Worm (Caenorhabditis elegans) whole organism, young adult: ENCODE measurements around the gene F35A5.2.
A peak's percentile ranks its signal among the peaks of the same experiment; 100 is the strongest.

Experiments
- B0261.1 ChIP-seq: sonication (generic microtip); optimal IDR thresholded peaks from 2 replicates; lab custom pipeline; 2016; ENCODE audit warnings: mild to moderate bottlenecking, missing genetic modification characterization, moderate library complexity, missing compliant biosample characterization
- C06A6.2 ChIP-seq: fragments of 200-800 bp; sonication (Bioruptor generic); conservative IDR thresholded peaks from 2 replicates; pipeline ENCODE4 v1.3.6; 2022; ENCODE audit warnings: missing genetic modification characterization, missing compliant biosample characterization
- F23B12.7 ChIP-seq: sonication (generic microtip); optimal IDR thresholded peaks from 2 replicates; lab custom pipeline; 2017; ENCODE audit warnings: missing genetic modification characterization, mild to moderate bottlenecking, missing compliant biosample characterization, antibody characterized with exemption, moderate library complexity; ENCODE audit not compliant: insufficient read depth
- F37B4.10 ChIP-seq: fragments of 200-800 bp; sonication (Bioruptor generic); IDR thresholded peaks from 2 replicates; pipeline ENCODE4 v1.3.6; 2022; ENCODE audit warnings: missing genetic modification characterization, missing compliant biosample characterization
- F55B11.4 ChIP-seq: sonication (generic microtip); optimal IDR thresholded peaks from 2 replicates; lab custom pipeline; 2016; ENCODE audit warnings: missing compliant biosample characterization, missing genetic modification characterization, borderline replicate concordance; ENCODE audit not compliant: insufficient read depth
- F57C9.4 ChIP-seq: sonication (generic microtip); optimal IDR thresholded peaks from 2 replicates; lab custom pipeline; 2017; ENCODE audit warnings: mild to moderate bottlenecking, missing genetic modification characterization, missing compliant biosample characterization
- K12H6.12 ChIP-seq: fragments of 200-800 bp; sonication (Bioruptor generic); optimal IDR thresholded peaks from 2 replicates; lab custom pipeline; 2018; ENCODE audit warnings: mild to moderate bottlenecking, missing genetic modification characterization, missing compliant biosample characterization
- Y53G8AR.9 ChIP-seq: fragments of 200-800 bp; sonication (Bioruptor generic); conservative IDR thresholded peaks from 2 replicates; pipeline ENCODE4 v1.3.6; 2022; ENCODE audit warnings: missing genetic modification reagents, missing genetic modification characterization, missing compliant biosample characterization
- ama-1 ChIP-seq, 3 experiments: fragments of 150-350 bp in 1 of 3; sonication (generic microtip) in 2 of 3; optimal IDR thresholded peaks; 2 replicates each; lab custom pipeline; 2014 to 2018; ENCODE audit warnings: missing biosample characterization in 2 of 3, missing genetic modification characterization in 2 of 3, missing genetic modification reagents in 2 of 3
- aptf-2 ChIP-seq: fragments of 200-800 bp; sonication (Bioruptor generic); conservative IDR thresholded peaks from 2 replicates; pipeline ENCODE4 v1.3.6; 2022; ENCODE audit warnings: missing genetic modification reagents, missing genetic modification characterization, missing compliant biosample characterization
- atf-7 ChIP-seq: sonication (generic microtip); optimal IDR thresholded peaks from 2 replicates; lab custom pipeline; 2017; ENCODE audit warnings: mild to moderate bottlenecking, missing genetic modification characterization, missing compliant biosample characterization
- attf-3 ChIP-seq: fragments of 200-800 bp; sonication (Bioruptor generic); conservative IDR thresholded peaks from 2 replicates; pipeline ENCODE4 v1.3.6; 2022; ENCODE audit warnings: missing genetic modification reagents, missing genetic modification characterization, missing compliant biosample characterization
- attf-5 ChIP-seq: fragments of 200-800 bp; sonication (Bioruptor generic); optimal IDR thresholded peaks from 2 replicates; lab custom pipeline; 2018; ENCODE audit warnings: mild to moderate bottlenecking, missing genetic modification characterization, missing compliant biosample characterization
- attf-6 ChIP-seq: fragments of 200-800 bp; sonication (Bioruptor generic); IDR thresholded peaks from 2 replicates; pipeline ENCODE4 v1.3.6; 2022; ENCODE audit warnings: missing genetic modification reagents, missing genetic modification characterization, missing compliant biosample characterization
- bed-1 ChIP-seq: fragments of 200-800 bp; sonication (Bioruptor generic); IDR thresholded peaks from 2 replicates; pipeline ENCODE4 v1.3.6; 2022; ENCODE audit warnings: missing genetic modification reagents, missing genetic modification characterization, missing compliant biosample characterization
- bed-2 ChIP-seq: fragments of 200-800 bp; sonication (Bioruptor generic); IDR thresholded peaks from 2 replicates; pipeline ENCODE4 v1.3.6; 2022; ENCODE audit warnings: missing genetic modification reagents, missing genetic modification characterization, missing compliant biosample characterization
- ceh-58 ChIP-seq: fragments of 200-800 bp; sonication (Bioruptor generic); IDR thresholded peaks from 2 replicates; pipeline ENCODE4 v1.3.6; 2022; ENCODE audit warnings: missing genetic modification characterization, missing compliant biosample characterization
- chd-7 ChIP-seq: sonication (generic microtip); optimal IDR thresholded peaks from 2 replicates; lab custom pipeline; 2016; ENCODE audit warnings: mild to moderate bottlenecking, missing genetic modification characterization, moderate library complexity, missing compliant biosample characterization
- die-1 ChIP-seq: sonication (generic microtip); optimal IDR thresholded peaks from 2 replicates; lab custom pipeline; 2016; ENCODE audit warnings: missing genotype, mild to moderate bottlenecking, missing genetic modification characterization, missing compliant biosample characterization
- dpff-1 ChIP-seq: sonication (generic microtip); optimal IDR thresholded peaks from 2 replicates; lab custom pipeline; 2017; ENCODE audit warnings: mild to moderate bottlenecking, missing genetic modification characterization, missing compliant biosample characterization
- efl-1 ChIP-seq: fragments of 150-350 bp; optimal IDR thresholded peaks from 2 replicates; lab custom pipeline; 2014; ENCODE audit warnings: missing biosample characterization, missing genetic modification reagents, missing genetic modification characterization
- ekl-4 ChIP-seq: fragments of 200-800 bp; sonication (Bioruptor generic); IDR thresholded peaks from 2 replicates; pipeline ENCODE4 v1.3.6; 2022; ENCODE audit warnings: missing genetic modification reagents, missing genetic modification characterization, missing compliant biosample characterization
- gei-17 ChIP-seq: fragments of 200-800 bp; sonication (Bioruptor generic); optimal IDR thresholded peaks from 2 replicates; lab custom pipeline; 2018; ENCODE audit warnings: mild to moderate bottlenecking, missing genetic modification characterization, missing compliant biosample characterization
- him-1 ChIP-seq: sonication (generic microtip); optimal IDR thresholded peaks from 2 replicates; lab custom pipeline; 2016; ENCODE audit warnings: missing genotype, missing genetic modification reagents, missing genetic modification characterization, missing compliant biosample characterization
- hlh-12 ChIP-seq: sonication (generic microtip); optimal IDR thresholded peaks from 2 replicates; lab custom pipeline; 2016; ENCODE audit warnings: missing genetic modification characterization, missing compliant biosample characterization
- hlh-26 ChIP-seq: fragments of 200-800 bp; sonication (Bioruptor generic); conservative IDR thresholded peaks from 2 replicates; pipeline ENCODE4 v1.3.6; 2022; ENCODE audit warnings: missing genetic modification reagents, missing genetic modification characterization, missing compliant biosample characterization
- hmg-1.2 ChIP-seq: fragments of 200-800 bp; sonication (Bioruptor generic); IDR thresholded peaks from 2 replicates; pipeline ENCODE4 v1.3.6; 2022; ENCODE audit warnings: missing genetic modification reagents, missing genetic modification characterization, missing compliant biosample characterization
- hrde-1 ChIP-seq: sonication (generic microtip); optimal IDR thresholded peaks from 2 replicates; lab custom pipeline; 2016; ENCODE audit warnings: missing genetic modification characterization, mild to moderate bottlenecking, missing compliant biosample characterization, moderate library complexity, missing genotype, missing genetic modification reagents, borderline replicate concordance
- let-526 ChIP-seq: fragments of 200-800 bp; sonication (Bioruptor generic); IDR thresholded peaks from 2 replicates; pipeline ENCODE4 v1.3.6; 2022; ENCODE audit warnings: missing genetic modification reagents, missing genetic modification characterization, missing compliant biosample characterization
- lin-35 ChIP-seq, 3 experiments: fragments of 150-350 bp in 2 of 3; sonication (generic microtip) in 1 of 3; optimal IDR thresholded peaks; 2 replicates each; lab custom pipeline; 2014 to 2018; ENCODE audit warnings: missing biosample characterization in 3 of 3, missing genetic modification characterization in 3 of 3, missing genetic modification reagents in 3 of 3
- lin-40 ChIP-seq: sonication (generic microtip); optimal IDR thresholded peaks from 2 replicates; lab custom pipeline; 2016; ENCODE audit warnings: missing genetic modification characterization, mild to moderate bottlenecking, missing compliant biosample characterization, missing genotype, missing genetic modification reagents
- lin-54 ChIP-seq: fragments of 200-800 bp; sonication (Bioruptor generic); optimal IDR thresholded peaks from 2 replicates; lab custom pipeline; 2018; ENCODE audit warnings: mild to moderate bottlenecking, missing genetic modification characterization, missing compliant biosample characterization
- lir-1 ChIP-seq: fragments of 200-800 bp; sonication (Bioruptor generic); conservative IDR thresholded peaks from 2 replicates; pipeline ENCODE4 v1.3.6; 2022; ENCODE audit warnings: missing genetic modification reagents, missing genetic modification characterization, missing compliant biosample characterization
- madf-10 ChIP-seq: sonication (generic microtip); optimal IDR thresholded peaks from 2 replicates; lab custom pipeline; 2016; ENCODE audit warnings: mild to moderate bottlenecking, missing genetic modification characterization, missing compliant biosample characterization
- mel-28 ChIP-seq: sonication (generic microtip); optimal IDR thresholded peaks from 2 replicates; lab custom pipeline; 2016; ENCODE audit warnings: borderline replicate concordance, mild to moderate bottlenecking, missing genetic modification characterization, missing compliant biosample characterization
- nhr-27 ChIP-seq: fragments of 200-800 bp; sonication (Bioruptor generic); optimal IDR thresholded peaks from 2 replicates; lab custom pipeline; 2018; ENCODE audit warnings: mild to moderate bottlenecking, missing genetic modification characterization, moderate library complexity, missing compliant biosample characterization
- nhr-80 ChIP-seq: sonication (generic microtip); optimal IDR thresholded peaks from 2 replicates; lab custom pipeline; 2016; ENCODE audit warnings: missing genetic modification characterization, missing compliant biosample characterization
- nhr-90 ChIP-seq: sonication (generic microtip); optimal IDR thresholded peaks from 2 replicates; lab custom pipeline; 2016; ENCODE audit warnings: missing genotype, mild to moderate bottlenecking, missing genetic modification characterization, missing compliant biosample characterization
- pbrm-1 ChIP-seq: fragments of 200-800 bp; sonication (Bioruptor generic); IDR thresholded peaks from 2 replicates; pipeline ENCODE4 v1.3.6; 2022; ENCODE audit warnings: missing genetic modification reagents, missing genetic modification characterization, missing compliant biosample characterization
- rec-8 ChIP-seq, 2 experiments: sonication (generic microtip); optimal IDR thresholded peaks; 2 replicates each; lab custom pipeline; 2016; ENCODE audit warnings: mild to moderate bottlenecking in 2 of 2, missing genetic modification characterization in 2 of 2, missing genetic modification reagents in 2 of 2, missing genotype in 2 of 2, missing biosample characterization in 1 of 2, missing compliant biosample characterization in 1 of 2, moderate library complexity in 1 of 2
- repo-1 ChIP-seq: sonication (generic microtip); optimal IDR thresholded peaks from 2 replicates; lab custom pipeline; 2017; ENCODE audit warnings: mild to moderate bottlenecking, missing genetic modification characterization, missing compliant biosample characterization
- snpc-1.1 ChIP-seq: sonication (generic microtip); optimal IDR thresholded peaks from 2 replicates; lab custom pipeline; 2017; ENCODE audit warnings: missing genetic modification characterization, mild to moderate bottlenecking, missing compliant biosample characterization, antibody characterized with exemption, moderate library complexity, missing genotype, missing genetic modification reagents; ENCODE audit not compliant: insufficient read depth
- snpc-3.4 ChIP-seq: sonication (generic microtip); optimal IDR thresholded peaks from 2 replicates; lab custom pipeline; 2017; ENCODE audit warnings: missing genetic modification characterization, mild to moderate bottlenecking, missing compliant biosample characterization, antibody characterized with exemption, moderate library complexity, missing genotype, missing genetic modification reagents
- unc-130 ChIP-seq: sonication (generic microtip); optimal IDR thresholded peaks from 2 replicates; lab custom pipeline; 2016; ENCODE audit warnings: missing genetic modification reagents, missing genetic modification characterization, missing compliant biosample characterization
- unc-62 ChIP-seq: fragments of 150-350 bp; optimal IDR thresholded peaks from 2 replicates; lab custom pipeline; 2014; ENCODE audit warnings: missing biosample characterization, missing genetic modification reagents, missing genetic modification characterization
- xnd-1 ChIP-seq: sonication (generic microtip); optimal IDR thresholded peaks from 2 replicates; lab custom pipeline; 2016; ENCODE audit warnings: missing genotype, missing genetic modification reagents, missing genetic modification characterization, missing compliant biosample characterization
- zfh-2 ChIP-seq: fragments of 200-800 bp; sonication (Bioruptor generic); conservative IDR thresholded peaks from 2 replicates; pipeline ENCODE4 v1.3.6; 2022; ENCODE audit warnings: missing genetic modification reagents, missing genetic modification characterization, missing compliant biosample characterization
- zim-3 ChIP-seq: sonication (generic microtip); optimal IDR thresholded peaks from 2 replicates; lab custom pipeline; 2017; ENCODE audit warnings: mild to moderate bottlenecking, missing genetic modification characterization, moderate library complexity, missing compliant biosample characterization

Gene F35A5.2

DNA sequence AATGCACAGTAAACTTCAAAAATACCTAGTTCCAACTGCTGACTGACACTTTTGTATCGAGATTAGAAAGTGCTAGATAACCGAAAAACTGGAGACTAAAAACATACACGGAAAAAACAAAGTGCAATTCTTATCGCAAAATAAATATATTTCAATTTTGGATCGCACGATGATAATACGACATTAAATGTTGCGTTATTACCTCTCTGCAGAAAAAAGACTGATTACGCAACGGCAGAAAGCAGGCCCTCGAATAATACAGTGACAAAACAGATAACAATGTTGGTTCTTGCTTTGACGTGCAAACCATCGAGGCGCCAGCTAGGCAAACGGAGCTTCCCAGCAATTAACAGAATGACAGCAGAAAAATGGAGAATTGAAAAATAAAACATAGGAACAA, 18.9 kb downstream of the F35A5.2 start (continued):
- TF ChIP-seq die-1 (no peak), ceh-58 (no peak), F37B4.10 (GFP tag; lab: Robert Waterston, UW) (no peak), madf-10 (tag; lab: Kevin White, UChicago) (peak; percentile 34), xnd-1 (tag; lab: Kevin White, UChicago) (no peak), bed-1 (GFP tag; lab: Robert Waterston, UW) (no peak), B0261.1 (tag; lab: Kevin White, UChicago) (no peak), lin-35 (GFP tag; optimal IDR thresholded peaks at IDR 0.05; lab: Kevin White, UChicago) (peak in 1 of 3 experiments; percentile 1), Y53G8AR.9 (no peak), lin-40 (tag; lab: Kevin White, UChicago) (peak; percentile 39), ama-1 (optimal IDR thresholded peaks at IDR 0.05; lab: Kevin White, UChicago) (no peak), ama-1 (GFP tag; optimal IDR thresholded peaks at IDR 0.05; lab: Kevin White, UChicago) (no peak), hmg-1.2 (no peak), K12H6.12 (tag; lab: Kevin White, UChicago) (no peak), snpc-1.1 (no peak), gei-17 (GFP tag; lab: Kevin White, UChicago) (no peak), attf-3 (no peak), dpff-1 (no peak), ekl-4 (GFP tag; lab: Robert Waterston, UW) (no peak), rec-8 (tag; optimal IDR thresholded peaks at IDR 0.05; lab: Kevin White, UChicago) (no peak), attf-5 (GFP tag; lab: Kevin White, UChicago) (no peak), hrde-1 (tag; lab: Kevin White, UChicago) (no peak), zfh-2 (GFP tag; lab: Robert Waterston, UW) (no peak), nhr-80 (tag; lab: Kevin White, UChicago) (peak; percentile 97), let-526 (no peak), snpc-3.4 (tag; lab: Kevin White, UChicago) (no peak), efl-1 (GFP tag; lab: Kevin White, UChicago) (no peak), hlh-12 (no peak), pbrm-1 (no peak), lin-54 (GFP tag; lab: Kevin White, UChicago) (no peak), F57C9.4 (tag; lab: Kevin White, UChicago) (no peak), lir-1 (GFP tag; lab: Robert Waterston, UW) (no peak), nhr-90 (no peak), attf-6 (no peak), unc-130 (GFP tag; lab: Kevin White, UChicago) (no peak), repo-1 (tag; lab: Kevin White, UChicago) (no peak), zim-3 (tag; lab: Kevin White, UChicago) (no peak), mel-28 (tag; lab: Kevin White, UChicago) (no peak), C06A6.2 (no peak), F55B11.4 (tag; lab: Kevin White, UChicago) (no peak), nhr-27 (tag; lab: Kevin White, UChicago) (no peak), chd-7 (tag; lab: Kevin White, UChicago) (peak; percentile 24), unc-62 (peak; percentile 32), atf-7 (tag; lab: Kevin White, UChicago) (peak; percentile 59), hlh-26 (GFP tag; lab: Robert Waterston, UW) (no peak), bed-2 (GFP tag; lab: Robert Waterston, UW) (no peak), aptf-2 (GFP tag; lab: Robert Waterston, UW) (no peak), him-1 (tag; lab: Kevin White, UChicago) (no peak), F23B12.7 (tag; lab: Kevin White, UChicago) (no peak)
